Fruit fly (Drosophila melanogaster): ENCODE measurements around the gene knrl.

knrl gene

DNA sequence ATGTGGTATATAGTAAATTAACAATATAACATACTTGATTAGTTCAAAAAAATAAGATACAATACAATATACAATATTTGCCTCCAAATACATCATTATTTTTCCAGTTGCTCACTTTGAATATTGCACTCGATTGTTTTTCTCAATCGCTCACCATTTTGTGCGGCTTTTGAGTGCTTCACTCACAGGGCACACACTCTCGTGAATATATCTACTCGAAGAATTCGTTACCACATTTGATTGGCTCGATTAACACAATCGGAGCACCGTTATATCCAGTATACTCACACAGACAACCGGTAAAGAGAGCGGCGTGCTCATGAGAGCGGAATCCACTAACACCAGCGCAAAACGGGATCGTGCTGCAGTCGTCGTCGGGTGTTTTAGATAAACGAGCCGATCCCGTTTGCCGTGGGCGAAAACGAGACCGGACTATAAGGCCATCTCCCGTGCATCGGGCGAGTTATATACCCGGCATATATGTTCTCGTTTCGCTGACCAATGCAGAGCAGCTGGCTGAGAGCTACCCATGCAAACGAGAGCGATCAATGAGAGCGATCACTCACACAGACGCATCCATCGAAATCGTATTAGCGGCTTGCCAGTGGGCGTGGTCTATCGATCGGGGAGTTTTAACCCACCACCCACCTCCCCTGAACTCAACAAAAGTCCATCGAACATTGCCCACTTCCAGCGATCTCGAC lies 1.1 kb upstream of the knrl start (continued):
- TF ChIP-seq CG9215 (GFP tag; IDR thresholded peaks at IDR 0.05): no peak
- no peak for TF ChIP-seq zen (tag; optimal IDR thresholded peaks at IDR 0.05)
- TF ChIP-seq CG7271 (tag; optimal IDR thresholded peaks at IDR 0.05): no peak
- TF ChIP-seq GATAe (GFP tag; conservative IDR thresholded peaks at IDR 0.05): no peak
- no peak for TF ChIP-seq CG6272 (GFP tag; IDR thresholded peaks at IDR 0.05)
- TF ChIP-seq abd-A (tag; optimal IDR thresholded peaks at IDR 0.05): peak; percentile 41
- TF ChIP-seq CHES-1-like (GFP tag; optimal IDR thresholded peaks at IDR 0.05): no peak
- no peak for TF ChIP-seq CG16813 (GFP tag; IDR thresholded peaks at IDR 0.05; ENCODE audit: partially characterized antibody)
- peak; percentile 36; the same call in 1 of the 3 replicates for TF ChIP-seq knrl (GFP tag; IDR thresholded peaks at IDR 0.05; ENCODE audit: partially characterized antibody)
- TF ChIP-seq crol (GFP tag; IDR thresholded peaks at IDR 0.05): peak; percentile 81
- TF ChIP-seq Jarid2 (GFP tag; optimal IDR thresholded peaks at IDR 0.05): peak; percentile 72
- TF ChIP-seq row (GFP tag; IDR thresholded peaks at IDR 0.05): no peak
- no peak for TF ChIP-seq Abd-B (GFP tag; optimal IDR thresholded peaks at IDR 0.05)
- TF ChIP-seq ken (GFP tag; IDR thresholded peaks at IDR 0.05): no peak
- TF ChIP-seq fru (optimal IDR thresholded peaks at IDR 0.05): no peak
- peak; percentile 99 for TF ChIP-seq Nf-YB (GFP tag; optimal IDR thresholded peaks at IDR 0.05)
- TF ChIP-seq Ssrp (tag; optimal IDR thresholded peaks at IDR 0.05): no peak
- no peak for TF ChIP-seq Fer2 (tag; optimal IDR thresholded peaks at IDR 0.05)
- TF ChIP-seq CG33557 (GFP tag; optimal IDR thresholded peaks at IDR 0.05): no peak
- TF ChIP-seq cg (GFP tag; optimal IDR thresholded peaks at IDR 0.05): peak; percentile 99
- TF ChIP-seq hbn (GFP tag; IDR thresholded peaks at IDR 0.05; ENCODE audit: partially characterized antibody): no peak
- TF ChIP-seq Dad (GFP tag; optimal IDR thresholded peaks at IDR 0.05): no peak
- TF ChIP-seq CG10431 (GFP tag; optimal IDR thresholded peaks at IDR 0.05): no peak
- TF ChIP-seq chinmo (GFP tag; IDR thresholded peaks at IDR 0.05; ENCODE audit: partially characterized antibody): peak; percentile 98
- no peak for TF ChIP-seq CG6813 (GFP tag; optimal IDR thresholded peaks at IDR 0.05)
- TF ChIP-seq Med (GFP tag): peak; percentile 38
- no peak for TF ChIP-seq CG16779 (GFP tag; IDR thresholded peaks at IDR 0.05)
- no peak for TF ChIP-seq CG15479 (GFP tag; optimal IDR thresholded peaks at IDR 0.05)
- TF ChIP-seq gce (GFP tag; IDR thresholded peaks at IDR 0.05): no peak
- no peak for TF ChIP-seq Dp (GFP tag; optimal IDR thresholded peaks at IDR 0.05)
- TF ChIP-seq vvl (GFP tag; IDR thresholded peaks at IDR 0.05): peak; percentile 58; the same call in 1 of the 2 replicates
- no peak for TF ChIP-seq br (optimal IDR thresholded peaks at IDR 0.05)
- no peak for TF ChIP-seq peb (GFP tag; IDR thresholded peaks at IDR 0.05)
- TF ChIP-seq pros (GFP tag; optimal IDR thresholded peaks at IDR 0.05): peak; percentile 48
- no peak for TF ChIP-seq CG17568 (GFP tag; optimal IDR thresholded peaks at IDR 0.05)
- TF ChIP-seq Drgx (GFP tag; IDR thresholded peaks at IDR 0.05): no peak
- no peak for TF ChIP-seq CG13775 (GFP tag; optimal IDR thresholded peaks at IDR 0.05)
- TF ChIP-seq yki (optimal IDR thresholded peaks at IDR 0.05): peak; percentile 57
- TF ChIP-seq CG10959 (GFP tag; IDR thresholded peaks at IDR 0.05): no peak
- TF ChIP-seq CG7556 (GFP tag; optimal IDR thresholded peaks at IDR 0.05): no peak
- no peak for TF ChIP-seq CG4404 (GFP tag; IDR thresholded peaks at IDR 0.05)
- TF ChIP-seq CG17186 (GFP tag; optimal IDR thresholded peaks at IDR 0.05): no peak
- TF ChIP-seq Ets97D (GFP tag; optimal IDR thresholded peaks at IDR 0.05): no peak
- TF ChIP-seq CG17359 (tag; optimal IDR thresholded peaks at IDR 0.05): no peak
- TF ChIP-seq bbx (GFP tag; IDR thresholded peaks at IDR 0.05; ENCODE audit: partially characterized antibody): peak; percentile 31
- TF ChIP-seq CG4617 (GFP tag; optimal IDR thresholded peaks at IDR 0.05; ENCODE audit: borderline replicate concordance): no peak
- no peak for TF ChIP-seq insv (GFP tag; optimal IDR thresholded peaks at IDR 0.05)
- no peak for TF ChIP-seq Hr78 (GFP tag; optimal IDR thresholded peaks at IDR 0.05)
- TF ChIP-seq CG14667 (GFP tag; IDR thresholded peaks at IDR 0.05): no peak
- TF ChIP-seq Deaf1 (tag; optimal IDR thresholded peaks at IDR 0.05): peak; percentile 99

Measured in whole organism, embryonic.